Worm (Caenorhabditis elegans): Measurements from ENCODE around the gene fbxa-96.
A peak's percentile ranks its signal among the peaks of the same experiment; 100 is the strongest.

fbxa-96 gene

ce11 chrX:15083795-15084194 is 23.6 kb upstream of the fbxa-96 start, which contains the start of gene H40L08.1 (continued):
- TF ChIP-seq unc-62 (GFP tag; optimal IDR thresholded peaks at IDR 0.05): no peak
- TF ChIP-seq skn-1 (tag; optimal IDR thresholded peaks at IDR 0.05): no peak
- TF ChIP-seq lin-14 (GFP tag; optimal IDR thresholded peaks at IDR 0.05): no peak
- TF ChIP-seq nhr-47 (tag; optimal IDR thresholded peaks at IDR 0.05): peak; percentile 30
- peak; percentile 8 for TF ChIP-seq mep-1 (tag; optimal IDR thresholded peaks at IDR 0.05)

- TF ChIP-seq tbx-2 (tag; optimal IDR thresholded peaks at IDR 0.05): peak; percentile 47
- TF ChIP-seq ztf-4 (tag; optimal IDR thresholded peaks at IDR 0.05): no peak
- TF ChIP-seq unc-30 (tag; optimal IDR thresholded peaks at IDR 0.05): no peak
- no peak for TF ChIP-seq aha-1 (tag; optimal IDR thresholded peaks at IDR 0.05)
- peak; percentile 79 for TF ChIP-seq blmp-1 (tag; optimal IDR thresholded peaks at IDR 0.05)
- TF ChIP-seq nhr-85 (tag): no peak
- no peak for TF ChIP-seq rnt-1 (tag; optimal IDR thresholded peaks at IDR 0.05)
- TF ChIP-seq lin-35 (GFP tag; optimal IDR thresholded peaks at IDR 0.05): peak in 1 of 2 experiments; percentile 32
- TF ChIP-seq C04F5.9 (tag; optimal IDR thresholded peaks at IDR 0.05): no peak
- no peak for TF ChIP-seq lin-15B (tag; optimal IDR thresholded peaks at IDR 0.05)
- TF ChIP-seq nhr-28 (tag; optimal IDR thresholded peaks at IDR 0.05): no peak
- TF ChIP-seq unc-98 (GFP tag; IDR thresholded peaks at IDR 0.05): no peak
- TF ChIP-seq unc-62 (GFP tag; optimal IDR thresholded peaks at IDR 0.05): no peak
- TF ChIP-seq mef-2 (tag; optimal IDR thresholded peaks at IDR 0.05): no peak
- no peak for TF ChIP-seq hlh-4 (tag; optimal IDR thresholded peaks at IDR 0.05)
- no peak for TF ChIP-seq nhr-237 (tag; optimal IDR thresholded peaks at IDR 0.05)
- TF ChIP-seq pag-3 (tag; optimal IDR thresholded peaks at IDR 0.05; ENCODE audit: borderline replicate concordance, insufficient read depth): no peak
- TF ChIP-seq elt-3 (tag; optimal IDR thresholded peaks at IDR 0.05): peak in 2 of 6 experiments; percentile 42 to 86
- no peak for TF ChIP-seq nhr-12 (tag; optimal IDR thresholded peaks at IDR 0.05)
- TF ChIP-seq efl-1 (optimal IDR thresholded peaks at IDR 0.05): no peak
- no peak for TF ChIP-seq efl-1 (GFP tag; optimal IDR thresholded peaks at IDR 0.05 in 1 of 2)
- peak; percentile 37 for TF ChIP-seq unc-130 (tag; optimal IDR thresholded peaks at IDR 0.05)
- no peak for TF ChIP-seq isw-1 (GFP tag; IDR thresholded peaks at IDR 0.05)
- TF ChIP-seq mdl-1 (tag; optimal IDR thresholded peaks at IDR 0.05): peak in 1 of 2 experiments; percentile 48
- TF ChIP-seq fkh-8 (tag; optimal IDR thresholded peaks at IDR 0.05): no peak
- peak; percentile 46 for TF ChIP-seq snu-23 (GFP tag; optimal IDR thresholded peaks at IDR 0.05)
- no peak for TF ChIP-seq fos-1 (tag; optimal IDR thresholded peaks at IDR 0.05)
- TF ChIP-seq nhr-19 (GFP tag; conservative IDR thresholded peaks at IDR 0.05): peak; percentile 51
- TF ChIP-seq jun-1 (tag; optimal IDR thresholded peaks at IDR 0.05): no peak
- TF ChIP-seq nhr-76 (tag; optimal IDR thresholded peaks at IDR 0.05): no peak
- TF ChIP-seq grh-1 (GFP tag; IDR thresholded peaks at IDR 0.05): no peak
- no peak for TF ChIP-seq lsy-2 (tag; optimal IDR thresholded peaks at IDR 0.05)
- peak; percentile 88 for TF ChIP-seq nhr-20 (tag; optimal IDR thresholded peaks at IDR 0.05)
- no peak for TF ChIP-seq zip-4 (GFP tag; optimal IDR thresholded peaks at IDR 0.05)
These were observed 21.3 kb upstream of the fbxa-96 start for ce11 chrX:15081486-15081885.

- TF ChIP-seq egl-27 (tag; optimal IDR thresholded peaks at IDR 0.05): no peak
- no peak for TF ChIP-seq nhr-12 (tag; optimal IDR thresholded peaks at IDR 0.05)
- TF ChIP-seq C04F5.9 (tag; optimal IDR thresholded peaks at IDR 0.05): no peak
- TF ChIP-seq lir-3 (tag; optimal IDR thresholded peaks at IDR 0.05; ENCODE audit: poor library complexity): no peak
- no peak for TF ChIP-seq sox-4 (tag; optimal IDR thresholded peaks at IDR 0.05)
- TF ChIP-seq lin-14 (GFP tag; optimal IDR thresholded peaks at IDR 0.05): peak; percentile 64
- peak in 1 of 2 experiments; percentile 74 for TF ChIP-seq mdl-1 (tag; optimal IDR thresholded peaks at IDR 0.05)
- TF ChIP-seq C16A3.4 (tag; optimal IDR thresholded peaks at IDR 0.05): peak; percentile 5
- peak; percentile 83 for TF ChIP-seq nhr-20 (tag; optimal IDR thresholded peaks at IDR 0.05)
- TF ChIP-seq nhr-77 (tag; optimal IDR thresholded peaks at IDR 0.05): no peak
- no peak for TF ChIP-seq efl-3 (GFP tag; optimal IDR thresholded peaks at IDR 0.05)
- TF ChIP-seq egl-13 (tag; optimal IDR thresholded peaks at IDR 0.05): no peak
- TF ChIP-seq ceh-8 (GFP tag; optimal IDR thresholded peaks at IDR 0.05): no peak
- TF ChIP-seq isw-1 (GFP tag; IDR thresholded peaks at IDR 0.05): no peak
- TF ChIP-seq nhr-90 (tag; optimal IDR thresholded peaks at IDR 0.05; ENCODE audit: poor library complexity): peak; percentile 38
- TF ChIP-seq blmp-1 (tag; optimal IDR thresholded peaks at IDR 0.05): peak; percentile 86
- peak; percentile 60 for TF ChIP-seq nhr-19 (GFP tag; conservative IDR thresholded peaks at IDR 0.05)
- TF ChIP-seq grh-1 (GFP tag; IDR thresholded peaks at IDR 0.05): peak; percentile 78
- TF ChIP-seq lin-15B (tag; optimal IDR thresholded peaks at IDR 0.05): no peak
- TF ChIP-seq nhr-47 (tag; optimal IDR thresholded peaks at IDR 0.05): no peak
- TF ChIP-seq ama-1 (optimal IDR thresholded peaks at IDR 0.05): no peak
- no peak for TF ChIP-seq ceh-63 (GFP tag; optimal IDR thresholded peaks at IDR 0.05)
- TF ChIP-seq elt-3 (tag; optimal IDR thresholded peaks at IDR 0.05): peak in 5 of 6 experiments; percentile 48 to 92 (median 69)
- TF ChIP-seq zag-1 (tag; optimal IDR thresholded peaks at IDR 0.05): no peak
- no peak for TF ChIP-seq unc-98 (GFP tag; IDR thresholded peaks at IDR 0.05)
These were observed 19.2 kb upstream of the fbxa-96 start for ce11 chrX:15079406-15079805.

All from whole organism, L1 larva.